Fruit fly (Drosophila melanogaster) whole organism, pupa: Measurements from ENCODE around the gene Cpsf100.

Source experiments
- CG10348 ChIP-seq: fragments of 200-800 bp; sonication (Bioruptor generic); IDR thresholded peaks from 2 replicates; pipeline ENCODE4 v1.3.6; 2022; ENCODE audit warnings: missing biosample characterization, missing genetic modification characterization
- CG12605 ChIP-seq: fragments of 200-800 bp; sonication (Bioruptor generic); IDR thresholded peaks from 2 replicates; pipeline ENCODE4 v1.3.6; 2022; ENCODE audit warnings: missing biosample characterization, missing genetic modification characterization
- CG13204 ChIP-seq: fragments of 200-800 bp; sonication (Bioruptor generic); optimal IDR thresholded peaks from 2 replicates; lab custom pipeline; 2018; ENCODE audit warnings: missing biosample characterization, mild to moderate bottlenecking, missing genetic modification characterization, moderate library complexity
- CG14655 ChIP-seq: fragments of 200-800 bp; sonication (Bioruptor generic); optimal IDR thresholded peaks from 3 replicates; lab custom pipeline; 2017; ENCODE audit warnings: mild to moderate bottlenecking, missing biosample characterization, missing genetic modification reagents, missing genetic modification characterization
- CG15710 ChIP-seq: fragments of 200-800 bp; sonication (Bioruptor generic); optimal IDR thresholded peaks from 2 replicates; lab custom pipeline; 2018; ENCODE audit warnings: missing biosample characterization, mild to moderate bottlenecking, missing genetic modification characterization, moderate library complexity
- CG17806 ChIP-seq: fragments of 200-800 bp; sonication (Bioruptor generic); optimal IDR thresholded peaks from 2 replicates; lab custom pipeline; 2018; ENCODE audit warnings: missing biosample characterization, mild to moderate bottlenecking, missing genetic modification characterization, moderate library complexity
- CG32121 ChIP-seq: fragments of 200-800 bp; sonication (Bioruptor generic); IDR thresholded peaks from 2 replicates; pipeline ENCODE4 v1.3.6; 2022; ENCODE audit warnings: missing biosample characterization, missing genetic modification characterization
- CG34367 ChIP-seq: fragments of 200-800 bp; sonication (Bioruptor generic); optimal IDR thresholded peaks from 2 replicates; lab custom pipeline; 2018; ENCODE audit warnings: missing biosample characterization, mild to moderate bottlenecking, missing genetic modification characterization
- CG4496 ChIP-seq: fragments of 200-800 bp; sonication (Bioruptor generic); IDR thresholded peaks from 3 replicates; pipeline ENCODE4 v1.3.6; 2022; ENCODE audit warnings: missing biosample characterization, missing genetic modification characterization
- CG8159 ChIP-seq: fragments of 200-800 bp; sonication (Bioruptor generic); optimal IDR thresholded peaks from 3 replicates; lab custom pipeline; 2018; ENCODE audit warnings: missing biosample characterization, mild to moderate bottlenecking, missing genetic modification characterization, moderate library complexity
- CG8301 ChIP-seq: fragments of 200-800 bp; sonication (Bioruptor generic); optimal IDR thresholded peaks from 2 replicates; lab custom pipeline; 2018; ENCODE audit warnings: missing biosample characterization, mild to moderate bottlenecking, missing genetic modification characterization
- CG9948 ChIP-seq: fragments of 200-800 bp; sonication (Bioruptor generic); optimal IDR thresholded peaks from 2 replicates; lab custom pipeline; 2018; ENCODE audit warnings: missing biosample characterization, mild to moderate bottlenecking, missing genetic modification characterization, moderate library complexity
- D1 ChIP-seq: fragments of 200-800 bp; sonication (Bioruptor generic); optimal IDR thresholded peaks from 2 replicates; lab custom pipeline; 2018; ENCODE audit warnings: missing biosample characterization, mild to moderate bottlenecking, missing genetic modification characterization, moderate library complexity
- EcR ChIP-seq: fragments of 200-800 bp; sonication (Bioruptor generic); optimal IDR thresholded peaks from 3 replicates; lab custom pipeline; 2019; ENCODE audit warnings: missing biosample characterization, missing genetic modification characterization, mild to moderate bottlenecking, moderate library complexity, missing genetic modification reagents
- Ets98B ChIP-seq: fragments of 200-800 bp; sonication (Bioruptor generic); IDR thresholded peaks from 2 replicates; pipeline ENCODE4 v1.3.6; 2022; ENCODE audit warnings: missing biosample characterization, missing genetic modification characterization
- Pif1A ChIP-seq: fragments of 200-800 bp; sonication (Bioruptor generic); optimal IDR thresholded peaks from 3 replicates; lab custom pipeline; 2016; ENCODE audit warnings: missing biosample characterization, missing genetic modification characterization
- Pif1B ChIP-seq: fragments of 200-800 bp; sonication (Bioruptor generic); optimal IDR thresholded peaks from 3 replicates; lab custom pipeline; 2016; ENCODE audit warnings: missing biosample characterization, missing genetic modification characterization
- Snoo ChIP-seq: fragments of 200-800 bp; sonication (Bioruptor generic); optimal IDR thresholded peaks from 3 replicates; lab custom pipeline; 2017; ENCODE audit warnings: missing biosample characterization, mild to moderate bottlenecking, missing genetic modification characterization, inconsistent platforms
- fd96Ca ChIP-seq: fragments of 200-800 bp; sonication (Bioruptor generic); IDR thresholded peaks from 3 replicates; pipeline ENCODE4 v1.3.6; 2022; ENCODE audit warnings: missing biosample characterization, missing genetic modification characterization
- gl ChIP-seq: fragments of 200-800 bp; sonication (Bioruptor generic); optimal IDR thresholded peaks from 2 replicates; lab custom pipeline; 2018; ENCODE audit warnings: missing biosample characterization, mild to moderate bottlenecking, missing genetic modification characterization
- rn ChIP-seq: fragments of 200-800 bp; sonication (Bioruptor generic); IDR thresholded peaks from 2 replicates; pipeline ENCODE4 v1.3.6; 2022; ENCODE audit warnings: missing biosample characterization, missing genetic modification characterization

Gene Cpsf100

DNA sequence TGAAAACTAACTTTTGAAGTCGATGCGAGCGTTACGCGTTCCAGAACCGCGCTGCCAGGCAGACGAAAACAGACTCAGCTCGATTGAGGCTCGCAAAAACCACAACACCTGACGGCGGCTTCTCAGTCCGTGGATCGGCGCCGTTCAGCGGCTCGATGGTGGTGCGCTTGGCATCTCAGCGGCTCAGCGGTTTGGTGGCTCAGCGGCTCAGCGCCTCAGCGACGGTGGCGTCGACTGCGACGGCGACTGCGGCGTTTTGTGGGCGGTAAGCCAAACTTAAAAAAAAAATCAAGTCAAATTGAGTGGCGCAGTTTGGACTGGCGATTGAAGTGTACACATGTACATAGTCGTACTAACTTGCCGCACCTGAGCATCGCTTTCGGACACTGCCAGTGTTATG, 14.0 kb upstream of the Cpsf100 start, which contains the start of gene wat:
TSS of gene wat (minus strand) at position 41 of the 400 bp plus-strand sequence.
- TF ChIP-seq EcR (no peak), CG13204 (GFP tag; lab: Kevin White, UChicago) (no peak), CG4496 (GFP tag; lab: Robert Waterston, UW) (0 out of 3 replicates have a peak, but pooled peaks have one; percentile 26), CG32121 (GFP tag; lab: Robert Waterston, UW) (no peak), Pif1B (GFP tag; lab: Kevin White, UChicago) (no peak), Ets98B (GFP tag; lab: Robert Waterston, UW) (peak; percentile 9; the same call in 1 of the 2 replicates), CG9948 (tag; lab: Kevin White, UChicago) (no peak), CG15710 (tag; lab: Kevin White, UChicago) (no peak), gl (tag; lab: Kevin White, UChicago) (no peak)

DNA sequence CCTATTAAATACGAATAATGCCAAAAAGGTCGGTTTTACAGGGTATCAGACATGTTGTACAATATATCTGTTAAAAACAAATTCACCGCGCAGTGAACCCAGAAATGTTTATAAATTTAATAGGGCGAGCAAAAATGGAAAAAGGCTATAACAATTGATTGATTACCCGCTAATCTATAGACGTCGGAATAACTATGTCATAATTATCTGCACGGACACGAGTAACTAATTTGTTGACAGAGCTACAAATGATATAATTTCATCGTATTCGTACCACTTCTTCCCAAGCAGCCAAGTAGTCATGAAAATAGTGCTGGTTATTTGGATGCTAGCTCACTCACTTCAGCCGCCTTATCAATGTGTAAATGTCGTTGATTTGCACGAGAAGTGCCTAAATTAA, 9.7 kb upstream of the Cpsf100 start, which contains the start of gene CG14518:
TSS of gene CG14518 (plus strand) at position 301 of the 400 bp plus-strand sequence.
- TF ChIP-seq CG34367 (tag; lab: Kevin White, UChicago) (no peak), Snoo (tag; lab: Kevin White, UChicago) (no peak), Pif1A (GFP tag; lab: Kevin White, UChicago) (no peak), Pif1B (GFP tag; lab: Kevin White, UChicago) (no peak), gl (tag; lab: Kevin White, UChicago) (no peak), EcR (no peak), CG8159 (tag; lab: Kevin White, UChicago) (no peak), CG15710 (tag; lab: Kevin White, UChicago) (no peak), D1 (no peak), CG32121 (GFP tag; lab: Robert Waterston, UW) (no peak), CG12605 (GFP tag; lab: Robert Waterston, UW) (no peak), CG13204 (GFP tag; lab: Kevin White, UChicago) (no peak)

DNA sequence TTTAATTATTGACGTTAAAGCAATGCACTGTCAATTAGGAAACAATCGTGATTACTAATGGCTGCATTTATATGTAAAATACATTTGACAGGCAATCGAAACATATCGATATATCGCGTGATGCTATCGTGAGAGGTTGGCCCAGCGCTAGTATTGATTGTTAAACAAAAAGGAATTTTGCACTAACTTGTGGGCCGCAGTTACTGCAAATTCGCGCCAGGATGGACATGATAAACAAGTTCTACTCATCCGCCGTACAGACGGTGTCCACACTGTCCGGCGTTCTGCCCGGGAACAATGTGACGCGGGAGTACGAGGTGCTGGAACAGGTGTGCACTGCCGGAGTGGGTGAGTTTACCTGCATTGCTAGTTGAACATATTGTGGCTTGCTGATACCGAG, 7.3 kb upstream of the Cpsf100 start, which contains the start of the genes eIF4E6 and CG1951:
TSS of gene eIF4E6 (minus strand) at position 53 of the 400 bp plus-strand sequence.
TSS of gene CG1951 (plus strand) at position 115 of the 400 bp plus-strand sequence.
- TF ChIP-seq gl (tag; lab: Kevin White, UChicago) (no peak), CG9948 (tag; lab: Kevin White, UChicago) (no peak), CG10348 (no peak), rn (GFP tag; lab: Robert Waterston, UW) (no peak), D1 (no peak), CG8159 (tag; lab: Kevin White, UChicago) (no peak), Snoo (tag; lab: Kevin White, UChicago) (no peak), Pif1B (GFP tag; lab: Kevin White, UChicago) (no peak), CG17806 (no peak), Ets98B (GFP tag; lab: Robert Waterston, UW) (no peak), CG14655 (GFP tag; lab: Kevin White, UChicago) (no peak), CG12605 (GFP tag; lab: Robert Waterston, UW) (no peak), Pif1A (GFP tag; lab: Kevin White, UChicago) (no peak)

DNA sequence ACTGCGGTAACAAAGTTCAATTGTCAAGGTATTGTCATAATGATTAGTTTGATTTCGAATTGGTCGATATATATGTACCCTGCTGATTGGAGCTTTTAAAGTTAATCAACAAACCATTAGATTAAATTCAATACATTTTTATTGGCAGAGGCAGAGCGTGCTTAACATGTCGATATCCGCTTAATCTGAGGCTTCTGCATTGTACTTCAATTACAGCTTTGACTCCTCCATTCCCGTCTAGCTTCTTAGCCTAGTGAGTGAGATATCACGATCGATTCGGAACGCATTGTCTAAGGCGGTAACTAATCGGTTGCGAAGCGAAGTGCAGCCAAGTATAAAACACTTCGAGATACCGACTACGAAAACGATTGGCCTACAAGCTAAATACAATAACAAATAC, 1.8 kb upstream of the Cpsf100 start, which contains the start of gene Ssl2:
TSS of gene Ssl2 (minus strand) at position 101 of the 400 bp plus-strand sequence.
- TF ChIP-seq CG10348 (no peak), CG32121 (GFP tag; lab: Robert Waterston, UW) (no peak), CG4496 (GFP tag; lab: Robert Waterston, UW) (no peak), Pif1B (GFP tag; lab: Kevin White, UChicago) (no peak), CG12605 (GFP tag; lab: Robert Waterston, UW) (no peak), Ets98B (GFP tag; lab: Robert Waterston, UW) (no peak), CG8301 (tag; lab: Kevin White, UChicago) (no peak), CG14655 (GFP tag; lab: Kevin White, UChicago) (no peak), Pif1A (GFP tag; lab: Kevin White, UChicago) (no peak), gl (tag; lab: Kevin White, UChicago) (no peak), fd96Ca (GFP tag; lab: Robert Waterston, UW) (no peak), CG15710 (tag; lab: Kevin White, UChicago) (no peak)

DNA sequence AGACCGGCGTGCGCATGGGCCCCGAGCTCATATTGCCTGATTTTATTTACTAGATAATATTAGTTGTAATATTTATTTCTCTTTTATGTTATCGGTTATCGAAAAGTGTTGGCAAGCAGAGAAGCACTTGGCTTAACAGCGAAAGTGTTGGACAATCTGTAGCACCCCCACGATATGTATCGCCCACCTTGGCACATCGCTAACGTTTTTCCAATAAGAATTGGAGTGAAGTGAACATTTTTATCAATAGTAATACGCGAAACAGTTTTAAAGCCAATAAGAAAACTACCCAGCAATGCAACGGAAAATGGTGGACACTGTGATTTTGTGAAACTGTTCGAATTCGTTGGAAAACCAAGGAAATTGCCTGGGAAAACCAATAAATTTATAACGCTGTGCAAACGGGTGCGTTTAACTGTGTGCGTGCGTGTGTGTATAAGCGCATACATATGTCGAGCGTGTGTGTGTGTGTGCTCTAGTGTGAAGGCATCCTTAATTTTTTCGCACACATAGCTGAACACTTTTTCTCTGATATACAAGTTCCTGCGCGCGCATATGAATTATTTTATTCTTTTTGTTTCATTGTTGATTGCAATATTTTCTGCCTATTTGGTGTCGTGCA, 4.7 kb downstream of the Cpsf100 start, which contains the start of the genes Slu7 and Pkc98E:
TSS of gene Slu7 (minus strand) at position 112 of the 622 bp plus-strand sequence.
TSS of gene Pkc98E (plus strand) at position 197 of the 622 bp plus-strand sequence.
- peak; percentile 46 for TF ChIP-seq Ets98B (GFP tag; lab: Robert Waterston, UW)
- TF ChIP-seq CG34367 (tag; lab: Kevin White, UChicago) = no peak
- TF ChIP-seq rn (GFP tag; lab: Robert Waterston, UW) = no peak
- peak; percentile 38 for TF ChIP-seq EcR
- no peak for TF ChIP-seq gl (tag; lab: Kevin White, UChicago)
- peak; percentile 43 for TF ChIP-seq Snoo (tag; lab: Kevin White, UChicago)
- TF ChIP-seq Pif1B (GFP tag; lab: Kevin White, UChicago) = no peak
- peak; percentile 40; the same call in 2 of the 3 replicates for TF ChIP-seq CG4496 (GFP tag; lab: Robert Waterston, UW)
- peak; percentile 49; the same call in 1 of the 2 replicates for TF ChIP-seq CG32121 (GFP tag; lab: Robert Waterston, UW)
- peak; percentile 46 for TF ChIP-seq CG8159 (tag; lab: Kevin White, UChicago)
- no peak for TF ChIP-seq CG9948 (tag; lab: Kevin White, UChicago)
- TF ChIP-seq Pif1A (GFP tag; lab: Kevin White, UChicago) = no peak
- no peak for TF ChIP-seq CG13204 (GFP tag; lab: Kevin White, UChicago)
- peak; percentile 4 for TF ChIP-seq CG14655 (GFP tag; lab: Kevin White, UChicago)
- peak; percentile 30 for TF ChIP-seq CG15710 (tag; lab: Kevin White, UChicago)
